Worm (Caenorhabditis elegans) whole organism, mixed stage, embryonic: ENCODE measurements around the gene pgph-3.

Experiments
- mep-1 ChIP-seq: fragments of 150-350 bp; optimal IDR thresholded peaks from 2 replicates; lab custom pipeline; 2017; ENCODE audit warnings: missing biosample characterization, missing genetic modification reagents, missing genetic modification characterization, inconsistent platforms
- nhr-12 ChIP-seq: fragments of 150-350 bp; optimal IDR thresholded peaks from 2 replicates; lab custom pipeline; 2014; ENCODE audit warnings: missing biosample characterization, missing genetic modification characterization
- pha-4 ChIP-seq: fragments of 150-350 bp; optimal IDR thresholded peaks from 2 replicates; lab custom pipeline; 2018; ENCODE audit warnings: missing biosample characterization, missing genetic modification reagents, missing genetic modification characterization
- snpc-4 ChIP-seq: fragments of 150-350 bp; optimal IDR thresholded peaks from 2 replicates; lab custom pipeline; 2014; ENCODE audit warnings: missing biosample characterization, missing genetic modification characterization
- tbx-8 ChIP-seq: fragments of 200-800 bp; sonication (Bioruptor generic); optimal IDR thresholded peaks from 2 replicates; lab custom pipeline; 2018; ENCODE audit warnings: mild to moderate bottlenecking, missing genetic modification characterization, moderate library complexity, missing compliant biosample characterization

- TF ChIP-seq pha-4 (tag; lab: Kevin White, UChicago) (no peak), snpc-4 (tag; lab: Kevin White, UChicago) (no peak), nhr-12 (no peak), tbx-8 (GFP tag; lab: Kevin White, UChicago) (no peak), mep-1 (tag; lab: Kevin White, UChicago) (no peak)
Measured at ce11 chrV:5756193-5756592, 7.5 kb downstream of the pgph-3 start, which contains the start of gene C53A3.3.
